Fruit fly (Drosophila melanogaster): Measurements from ENCODE around the gene mthl5.

The mthl5 gene

dm6 chr3R:11872692-11873091 lies 14.3 kb downstream of the mthl5 start (continued):
- TF ChIP-seq CG9437 (GFP tag; optimal IDR thresholded peaks at IDR 0.05) = no peak
- TF ChIP-seq Kr (GFP tag; optimal IDR thresholded peaks at IDR 0.05) = no peak
- no peak; the same call in 2 of the 3 replicates for TF ChIP-seq CG14050 (GFP tag; IDR thresholded peaks at IDR 0.05)
- TF ChIP-seq TFAM (GFP tag; optimal IDR thresholded peaks at IDR 0.05) = no peak
- no peak for TF ChIP-seq Aef1 (GFP tag; IDR thresholded peaks at IDR 0.05)
- no peak for TF ChIP-seq hth (optimal IDR thresholded peaks at IDR 0.05)
- TF ChIP-seq D19A (tag; optimal IDR thresholded peaks at IDR 0.05) = peak; percentile 56
- no peak for TF ChIP-seq CG14965 (GFP tag; optimal IDR thresholded peaks at IDR 0.05; ENCODE audit: borderline replicate concordance)
- peak; percentile 29 for TF ChIP-seq Med (GFP tag)
- no peak for TF ChIP-seq lov (optimal IDR thresholded peaks at IDR 0.05)
- TF ChIP-seq lov (GFP tag; IDR thresholded peaks at IDR 0.05) = no peak
- TF ChIP-seq hbn (GFP tag; IDR thresholded peaks at IDR 0.05; ENCODE audit: partially characterized antibody) = no peak
- TF ChIP-seq grau (tag; optimal IDR thresholded peaks at IDR 0.05) = peak; percentile 44
- TF ChIP-seq dati (GFP tag; IDR thresholded peaks at IDR 0.05) = no peak
- TF ChIP-seq gsb-n (tag; optimal IDR thresholded peaks at IDR 0.05) = peak; percentile 32
- TF ChIP-seq CTCF (GFP tag; optimal IDR thresholded peaks at IDR 0.05) = no peak
- no peak for TF ChIP-seq CG16863 (GFP tag; optimal IDR thresholded peaks at IDR 0.05)
- no peak for TF ChIP-seq CG4282 (GFP tag; optimal IDR thresholded peaks at IDR 0.05)
- no peak for TF ChIP-seq dm (GFP tag; optimal IDR thresholded peaks at IDR 0.05)
- TF ChIP-seq CG3163 (GFP tag; optimal IDR thresholded peaks at IDR 0.05) = no peak
- TF ChIP-seq CG1529 (GFP tag; optimal IDR thresholded peaks at IDR 0.05) = no peak
- TF ChIP-seq ssp (GFP tag; IDR thresholded peaks at IDR 0.05) = no peak
- 0 out of 3 replicates have a peak, but pooled peaks have one; percentile 24 for TF ChIP-seq CG11093 (GFP tag; IDR thresholded peaks at IDR 0.05)
- TF ChIP-seq CG13624 (GFP tag; optimal IDR thresholded peaks at IDR 0.05) = no peak
- no peak for TF ChIP-seq Bgb (GFP tag; IDR thresholded peaks at IDR 0.05; ENCODE audit: partially characterized antibody)
- no peak for TF ChIP-seq CG33557 (GFP tag; optimal IDR thresholded peaks at IDR 0.05)
- peak; percentile 32 for TF ChIP-seq CG14710 (tag; optimal IDR thresholded peaks at IDR 0.05)
- TF ChIP-seq H2.0 (GFP tag; IDR thresholded peaks at IDR 0.05) = peak; percentile 56
- TF ChIP-seq emc (GFP tag; optimal IDR thresholded peaks at IDR 0.05) = no peak
- TF ChIP-seq Bdp1 (GFP tag; optimal IDR thresholded peaks at IDR 0.05) = no peak
- 0 out of 2 replicates have a peak, but pooled peaks have one; percentile 13 for TF ChIP-seq ttk (GFP tag; IDR thresholded peaks at IDR 0.05)
- TF ChIP-seq CG11723 (GFP tag; optimal IDR thresholded peaks at IDR 0.05) = no peak
- no peak for TF ChIP-seq gro (GFP tag; optimal IDR thresholded peaks at IDR 0.05)
- no peak for TF ChIP-seq onecut (GFP tag; IDR thresholded peaks at IDR 0.05)
- TF ChIP-seq inv (GFP tag; IDR thresholded peaks at IDR 0.05; ENCODE audit: partially characterized antibody) = no peak
- TF ChIP-seq nom (GFP tag; optimal IDR thresholded peaks at IDR 0.05) = no peak
- no peak; the same call in 1 of the 2 replicates for TF ChIP-seq esg (GFP tag; conservative IDR thresholded peaks at IDR 0.05)
- peak; percentile 49 for TF ChIP-seq Fer1 (GFP tag; optimal IDR thresholded peaks at IDR 0.05)
- TF ChIP-seq Dref (GFP tag; IDR thresholded peaks at IDR 0.05) = no peak
- no peak for TF ChIP-seq Lpt (GFP tag; optimal IDR thresholded peaks at IDR 0.05)
- TF ChIP-seq pan (optimal IDR thresholded peaks at IDR 0.05) = no peak
- TF ChIP-seq pan (GFP tag; optimal IDR thresholded peaks at IDR 0.05 in 1 of 2, IDR thresholded peaks at IDR 0.05 in 1 of 2) = peak in 1 of 2 experiments; percentile 57
- no peak for TF ChIP-seq CG14860 (GFP tag; IDR thresholded peaks at IDR 0.05; ENCODE audit: partially characterized antibody)
- TF ChIP-seq CG3065 (GFP tag; optimal IDR thresholded peaks at IDR 0.05) = no peak
- no peak for TF ChIP-seq CG3726 (GFP tag; IDR thresholded peaks at IDR 0.05)
- no peak for TF ChIP-seq HLHmδ (GFP tag; optimal IDR thresholded peaks at IDR 0.05)
- TF ChIP-seq Taf1 (GFP tag; IDR thresholded peaks at IDR 0.05) = no peak
- no peak for TF ChIP-seq vfl (GFP tag; optimal IDR thresholded peaks at IDR 0.05)
- no peak for TF ChIP-seq CG6765 (GFP tag; optimal IDR thresholded peaks at IDR 0.05)
- TF ChIP-seq CG4328 (GFP tag; optimal IDR thresholded peaks at IDR 0.05) = no peak
- peak; percentile 68; the same call in 1 of the 2 replicates for TF ChIP-seq Xrp1 (GFP tag; IDR thresholded peaks at IDR 0.05)
- TF ChIP-seq gt (GFP tag; IDR thresholded peaks at IDR 0.05) = no peak
- no peak for TF ChIP-seq CG12219 (GFP tag; optimal IDR thresholded peaks at IDR 0.05)

Data from whole organism, embryonic.